Worm (Caenorhabditis elegans): ENCODE data around the gene Y111B2A.21.

- TF ChIP-seq C17E4.6 (GFP tag; IDR thresholded peaks at IDR 0.05) (no peak), lin-26 (GFP tag; IDR thresholded peaks at IDR 0.05) (no peak)
Measured at ce11 chrIII:12784854-12785253, 38.6 kb downstream of the Y111B2A.21 start, which contains the start of gene lgc-37.

All from whole organism, young adult.